Fruit fly (Drosophila melanogaster): ENCODE data around the gene CG33061.
A peak's percentile ranks its signal among the peaks of the same experiment; 100 is the strongest.

CG33061 gene

DNA sequence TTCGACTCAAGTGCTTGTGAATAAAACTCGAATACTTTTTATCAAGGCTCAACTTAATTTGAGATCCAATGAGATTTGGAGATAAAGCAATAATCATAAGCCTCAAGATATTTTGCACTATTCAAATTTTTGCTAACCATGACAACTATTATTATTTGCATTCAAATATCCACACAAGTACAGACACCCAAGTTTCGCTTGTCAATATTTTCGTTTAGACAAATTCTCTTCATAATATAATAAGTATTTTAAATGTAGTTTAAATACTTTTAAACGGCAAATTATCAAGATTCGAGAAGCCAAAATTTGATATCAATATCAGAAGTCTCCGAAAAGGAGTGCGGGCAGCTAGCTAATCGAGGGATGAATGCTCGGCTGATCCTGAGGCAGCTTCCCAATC lies at the start of gene CG33061:
CG33061 (plus strand) TSS at position 301 of the 400 bp plus-strand sequence.
- no peak for TF ChIP-seq ss (GFP tag; optimal IDR thresholded peaks at IDR 0.05)
- no peak for TF ChIP-seq CG8319 (GFP tag; optimal IDR thresholded peaks at IDR 0.05)
- TF ChIP-seq topi (GFP tag; optimal IDR thresholded peaks at IDR 0.05) = no peak
- no peak for TF ChIP-seq Eip75B (GFP tag; optimal IDR thresholded peaks at IDR 0.05)
- TF ChIP-seq CG11902 (GFP tag; optimal IDR thresholded peaks at IDR 0.05) = no peak
- no peak for TF ChIP-seq Gug (GFP tag; IDR thresholded peaks at IDR 0.05)
- no peak for TF ChIP-seq spab (GFP tag; optimal IDR thresholded peaks at IDR 0.05)
- TF ChIP-seq dac (GFP tag; optimal IDR thresholded peaks at IDR 0.05) = no peak
- TF ChIP-seq Met (GFP tag; optimal IDR thresholded peaks at IDR 0.05) = no peak
- TF ChIP-seq fkh (GFP tag; optimal IDR thresholded peaks at IDR 0.05) = no peak
- no peak for TF ChIP-seq fd85E (GFP tag; optimal IDR thresholded peaks at IDR 0.05)
- TF ChIP-seq CG6276 (GFP tag; optimal IDR thresholded peaks at IDR 0.05) = no peak
- TF ChIP-seq Sox15 (GFP tag; optimal IDR thresholded peaks at IDR 0.05) = no peak
- no peak for TF ChIP-seq lz (GFP tag; optimal IDR thresholded peaks at IDR 0.05)
- TF ChIP-seq CG4318 (GFP tag; optimal IDR thresholded peaks at IDR 0.05) = no peak
- no peak for TF ChIP-seq CG7368 (GFP tag; optimal IDR thresholded peaks at IDR 0.05)
- TF ChIP-seq Ets21C (GFP tag; optimal IDR thresholded peaks at IDR 0.05) = no peak
- TF ChIP-seq cyc (GFP tag; optimal IDR thresholded peaks at IDR 0.05) = no peak
- TF ChIP-seq pdm3 (GFP tag; optimal IDR thresholded peaks at IDR 0.05) = no peak

DNA sequence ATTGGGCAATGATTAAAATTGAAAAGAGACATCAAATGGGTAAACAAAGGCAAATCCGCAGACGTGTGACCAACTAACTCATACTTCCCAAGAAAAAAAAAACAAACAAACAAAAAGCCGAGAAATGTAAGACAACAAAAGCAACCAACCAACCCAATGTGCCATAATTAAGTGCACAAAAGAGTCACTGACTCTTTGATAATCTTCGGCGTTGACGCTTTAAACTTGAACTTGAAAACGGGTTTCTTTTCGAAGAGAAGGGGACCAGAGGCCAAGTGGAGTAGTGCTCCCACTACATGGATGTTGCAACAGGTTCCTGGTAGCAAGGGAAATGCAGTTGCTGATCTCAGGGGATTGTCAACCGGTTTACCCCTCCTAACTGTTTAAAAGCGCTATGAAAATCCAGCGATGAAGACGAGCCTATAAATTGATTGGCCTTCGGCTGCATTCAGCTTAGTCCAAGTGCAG lies 49.6 kb upstream of the CG33061 start, which contains the start of gene CG13064:
CG13064 (plus strand) TSS at position 418 of the 468 bp plus-strand sequence.
- peak; percentile 53 for TF ChIP-seq Eip78C (GFP tag)
- TF ChIP-seq dsx (GFP tag; optimal IDR thresholded peaks at IDR 0.05; ENCODE audit: poor library complexity, severe bottlenecking) = peak; percentile 55
- peak in 1 of 2 experiments; percentile 63 for TF ChIP-seq ss (GFP tag; optimal IDR thresholded peaks at IDR 0.05)
- no peak for TF ChIP-seq cyc (GFP tag; optimal IDR thresholded peaks at IDR 0.05)
- TF ChIP-seq Sox102F (GFP tag; optimal IDR thresholded peaks at IDR 0.05) = peak; percentile 19
- peak; percentile 8 for TF ChIP-seq Lpt (GFP tag; optimal IDR thresholded peaks at IDR 0.05)
- peak; percentile 47 for TF ChIP-seq Eip75B (GFP tag; optimal IDR thresholded peaks at IDR 0.05)
- TF ChIP-seq Sox15 (GFP tag; optimal IDR thresholded peaks at IDR 0.05) = no peak

DNA sequence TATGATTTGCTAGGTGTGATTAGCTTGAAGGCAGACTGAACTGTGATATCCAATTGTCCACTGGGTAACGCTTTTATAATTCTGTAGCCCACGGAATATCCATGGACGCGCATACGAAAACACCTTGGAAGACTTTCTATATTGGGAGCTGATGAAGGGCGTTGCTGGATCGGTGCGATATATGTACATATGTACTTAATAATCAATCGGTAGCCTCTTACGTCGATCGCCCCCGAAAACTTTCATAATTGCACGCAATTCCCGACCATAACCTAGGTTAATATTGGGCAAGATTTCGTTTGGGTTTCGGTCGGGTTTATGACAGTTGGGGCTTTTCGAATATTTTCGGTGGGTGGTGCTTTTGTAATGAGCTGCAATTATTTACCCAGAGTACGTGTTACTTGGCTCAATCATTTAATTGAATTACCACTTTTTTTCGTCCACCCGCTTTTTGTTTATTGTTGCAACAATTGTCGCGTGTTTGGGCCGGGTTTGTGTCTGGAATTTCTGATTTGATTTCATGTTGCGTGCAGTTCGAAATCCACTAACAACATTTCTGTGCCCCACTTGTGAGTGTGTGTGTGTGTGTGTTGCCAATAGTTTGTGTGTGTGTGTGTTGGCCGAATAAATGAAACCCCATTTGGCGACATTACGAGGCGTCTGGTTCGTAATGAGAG lies 47.6 kb upstream of the CG33061 start, which contains the start of gene CG13049:
CG13049 (minus strand) TSS at position 51 of the 677 bp plus-strand sequence.
- TF ChIP-seq ss (GFP tag; optimal IDR thresholded peaks at IDR 0.05) = peak in 1 of 2 experiments; percentile 62
- TF ChIP-seq Ets21C (GFP tag; optimal IDR thresholded peaks at IDR 0.05) = no peak
- TF ChIP-seq CG1621 (tag; optimal IDR thresholded peaks at IDR 0.05) = no peak

DNA sequence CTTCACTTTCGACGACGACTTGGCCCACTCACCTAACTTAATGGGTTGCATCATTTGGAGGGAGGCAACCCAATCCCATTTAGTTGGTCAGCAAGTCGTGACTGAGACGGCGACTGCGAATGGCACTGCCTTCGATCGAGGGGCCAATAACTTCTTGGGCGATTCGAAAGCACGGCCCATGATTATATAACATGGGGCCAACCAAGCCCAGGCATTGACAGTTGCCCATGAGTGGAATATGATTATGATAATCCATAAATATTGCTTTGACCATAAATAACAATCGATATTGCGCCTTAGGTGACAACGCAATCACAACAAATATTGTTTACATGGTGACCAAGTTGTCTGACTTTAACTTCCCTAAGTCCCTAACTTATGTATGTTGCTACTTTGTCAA lies 45.8 kb upstream of the CG33061 start, which contains the start of gene CG13048:
CG13048 (minus strand) TSS at position 101 of the 400 bp plus-strand sequence.
- no peak for TF ChIP-seq cyc (GFP tag; optimal IDR thresholded peaks at IDR 0.05)
- no peak for TF ChIP-seq CG10669 (GFP tag; optimal IDR thresholded peaks at IDR 0.05)
- no peak for TF ChIP-seq CG16779 (tag; optimal IDR thresholded peaks at IDR 0.05)
- no peak for TF ChIP-seq lz (GFP tag; optimal IDR thresholded peaks at IDR 0.05)
- TF ChIP-seq Sox15 (GFP tag; optimal IDR thresholded peaks at IDR 0.05) = no peak
- TF ChIP-seq fd59A (GFP tag; optimal IDR thresholded peaks at IDR 0.05) = no peak
- no peak for TF ChIP-seq Hr38 (GFP tag; optimal IDR thresholded peaks at IDR 0.05)
- no peak for TF ChIP-seq Ets21C (GFP tag; optimal IDR thresholded peaks at IDR 0.05)
- no peak for TF ChIP-seq Eip75B (GFP tag; optimal IDR thresholded peaks at IDR 0.05)
- no peak for TF ChIP-seq CG6808 (GFP tag; optimal IDR thresholded peaks at IDR 0.05)
- TF ChIP-seq ss (GFP tag; optimal IDR thresholded peaks at IDR 0.05) = no peak
- no peak for TF ChIP-seq CG6276 (GFP tag; optimal IDR thresholded peaks at IDR 0.05)
- no peak for TF ChIP-seq CG8119 (GFP tag; IDR thresholded peaks at IDR 0.05)
- TF ChIP-seq Sox14 (GFP tag; optimal IDR thresholded peaks at IDR 0.05) = no peak
- no peak for TF ChIP-seq svp (GFP tag)
- TF ChIP-seq CG6854 (GFP tag; optimal IDR thresholded peaks at IDR 0.05) = no peak
